Worm (Caenorhabditis elegans) whole organism, L3 larva: ENCODE data around the gene phdh-1.

ENCODE experiments used
- ZK546.5 ChIP-seq: sonication (generic microtip); optimal IDR thresholded peaks from 2 replicates; lab custom pipeline; 2017; ENCODE audit warnings: missing biosample characterization, missing genetic modification characterization
- aly-2 ChIP-seq: fragments of 150-350 bp; optimal IDR thresholded peaks from 2 replicates; lab custom pipeline; 2014; ENCODE audit warnings: missing biosample characterization, missing genetic modification characterization
- ama-1 ChIP-seq: fragments of 150-350 bp; optimal IDR thresholded peaks from 2 replicates; lab custom pipeline; 2018
- ceh-16 ChIP-seq: sonication (generic microtip); optimal IDR thresholded peaks from 2 replicates; lab custom pipeline; 2017; ENCODE audit warnings: missing biosample characterization, missing genetic modification characterization
- ceh-28 ChIP-seq: fragments of 150-350 bp; optimal IDR thresholded peaks from 2 replicates; lab custom pipeline; 2014; ENCODE audit warnings: missing biosample characterization, missing genetic modification reagents, missing genetic modification characterization
- ceh-82 ChIP-seq: fragments of 150-350 bp; optimal IDR thresholded peaks from 2 replicates; lab custom pipeline; 2014; ENCODE audit warnings: missing biosample characterization, missing genetic modification characterization
- ceh-9 ChIP-seq: sonication (generic microtip); optimal IDR thresholded peaks from 2 replicates; lab custom pipeline; 2018; ENCODE audit warnings: missing biosample characterization, missing genetic modification characterization
- egl-27 ChIP-seq: sonication (generic microtip); optimal IDR thresholded peaks from 4 replicates; lab custom pipeline; 2017; ENCODE audit warnings: missing biosample characterization, missing genetic modification reagents, missing genetic modification characterization
- egl-5 ChIP-seq: fragments of 150-350 bp; optimal IDR thresholded peaks from 2 replicates; lab custom pipeline; 2017; ENCODE audit warnings: missing biosample characterization, missing genetic modification reagents, missing genetic modification characterization, inconsistent platforms
- elt-1 ChIP-seq: fragments of 150-350 bp; optimal IDR thresholded peaks from 2 replicates; lab custom pipeline; 2014; ENCODE audit warnings: missing biosample characterization, missing genetic modification characterization
- elt-2 ChIP-seq: sonication (generic microtip); optimal IDR thresholded peaks from 2 replicates; lab custom pipeline; 2016; ENCODE audit warnings: missing genetic modification reagents, mild to moderate bottlenecking, missing genetic modification characterization, missing compliant biosample characterization
- elt-3 ChIP-seq, 3 experiments: fragments of 150-350 bp in 1 of 3; sonication (generic microtip) in 2 of 3; optimal IDR thresholded peaks; 2 replicates in 2 of 3; 4 replicates in 1 of 3; lab custom pipeline; 2014 to 2017; ENCODE audit warnings: missing biosample characterization in 3 of 3, missing genetic modification characterization in 3 of 3
- eor-1 ChIP-seq, 2 experiments: fragments of 150-350 bp; optimal IDR thresholded peaks; 2 replicates each; lab custom pipeline; 2014 to 2018; ENCODE audit warnings: missing biosample characterization in 2 of 2, missing genetic modification characterization in 2 of 2
- fkh-2 ChIP-seq: fragments of 150-350 bp; optimal IDR thresholded peaks from 2 replicates; lab custom pipeline; 2014; ENCODE audit warnings: missing biosample characterization, missing genetic modification reagents, missing genetic modification characterization
- fos-1 ChIP-seq: fragments of 150-350 bp; optimal IDR thresholded peaks from 2 replicates; lab custom pipeline; 2014; ENCODE audit warnings: missing biosample characterization, missing genetic modification characterization
- hmg-11 ChIP-seq: sonication (generic microtip); optimal IDR thresholded peaks from 2 replicates; lab custom pipeline; 2016; ENCODE audit warnings: missing genetic modification characterization, missing compliant biosample characterization
- jun-1 ChIP-seq: fragments of 150-350 bp; optimal IDR thresholded peaks from 2 replicates; lab custom pipeline; 2014; ENCODE audit warnings: missing biosample characterization, missing genetic modification reagents, missing genetic modification characterization
- lin-15B ChIP-seq: fragments of 150-350 bp; optimal IDR thresholded peaks from 2 replicates; lab custom pipeline; 2014; ENCODE audit warnings: missing biosample characterization, missing genetic modification characterization
- lin-39 ChIP-seq: fragments of 150-350 bp; optimal IDR thresholded peaks from 2 replicates; lab custom pipeline; 2018; ENCODE audit warnings: missing biosample characterization, missing genetic modification reagents, missing genetic modification characterization
- lsy-12 ChIP-seq: sonication (generic microtip); optimal IDR thresholded peaks from 2 replicates; lab custom pipeline; 2016; ENCODE audit warnings: mild to moderate bottlenecking, missing genetic modification characterization, missing compliant biosample characterization
- mdl-1 ChIP-seq: fragments of 150-350 bp; optimal IDR thresholded peaks from 2 replicates; lab custom pipeline; 2014; ENCODE audit warnings: missing biosample characterization, missing genetic modification characterization
- mml-1 ChIP-seq: fragments of 150-350 bp; sonication (generic microtip); optimal IDR thresholded peaks from 3 replicates; lab custom pipeline; 2014; ENCODE audit warnings: missing biosample characterization, missing genetic modification characterization
- nfya-1 ChIP-seq: sonication (generic microtip); optimal IDR thresholded peaks from 2 replicates; lab custom pipeline; 2017; ENCODE audit warnings: missing genetic modification characterization, mild to moderate bottlenecking, missing compliant biosample characterization, antibody characterized with exemption, moderate library complexity; ENCODE audit not compliant: insufficient read depth
- nhr-11 ChIP-seq: fragments of 150-350 bp; optimal IDR thresholded peaks from 2 replicates; lab custom pipeline; 2014; ENCODE audit warnings: missing biosample characterization, missing genetic modification characterization
- nhr-12 ChIP-seq: fragments of 150-350 bp; optimal IDR thresholded peaks from 2 replicates; lab custom pipeline; 2014; ENCODE audit warnings: missing biosample characterization, missing genetic modification characterization
- nhr-23 ChIP-seq: fragments of 150-350 bp; optimal IDR thresholded peaks from 2 replicates; lab custom pipeline; 2014; ENCODE audit warnings: missing biosample characterization, missing genetic modification reagents, missing genetic modification characterization
- nhr-237 ChIP-seq: fragments of 150-350 bp; optimal IDR thresholded peaks from 2 replicates; lab custom pipeline; 2014; ENCODE audit warnings: missing biosample characterization, missing genetic modification characterization
- nhr-25 ChIP-seq: sonication (generic microtip); optimal IDR thresholded peaks from 2 replicates; lab custom pipeline; 2017; ENCODE audit warnings: missing biosample characterization, missing genetic modification characterization
- nhr-28 ChIP-seq: fragments of 150-350 bp; optimal IDR thresholded peaks from 2 replicates; lab custom pipeline; 2014; ENCODE audit warnings: missing biosample characterization, missing genetic modification characterization
- nhr-43 ChIP-seq: sonication (generic microtip); optimal IDR thresholded peaks from 2 replicates; lab custom pipeline; 2016; ENCODE audit warnings: mild to moderate bottlenecking, missing genetic modification characterization, missing compliant biosample characterization; ENCODE audit not compliant: poor library complexity, severe bottlenecking
- nhr-76 ChIP-seq: fragments of 150-350 bp; sonication (generic microtip); optimal IDR thresholded peaks from 5 replicates; lab custom pipeline; 2014; ENCODE audit warnings: missing biosample characterization, missing genetic modification characterization
- nhr-77 ChIP-seq: fragments of 150-350 bp; optimal IDR thresholded peaks from 2 replicates; lab custom pipeline; 2014; ENCODE audit warnings: missing biosample characterization, missing genetic modification characterization
- pha-4 ChIP-seq: fragments of 150-350 bp; optimal IDR thresholded peaks from 2 replicates; lab custom pipeline; 2014; ENCODE audit warnings: missing biosample characterization, missing genetic modification reagents, missing genetic modification characterization
- pqm-1 ChIP-seq: fragments of 150-350 bp; optimal IDR thresholded peaks from 2 replicates; lab custom pipeline; 2017; ENCODE audit warnings: missing biosample characterization, missing genetic modification characterization, inconsistent platforms
- skn-1 ChIP-seq: fragments of 150-350 bp; optimal IDR thresholded peaks from 2 replicates; lab custom pipeline; 2014; ENCODE audit warnings: missing biosample characterization, missing genetic modification characterization
- snpc-4 ChIP-seq: fragments of 150-350 bp; optimal IDR thresholded peaks from 2 replicates; lab custom pipeline; 2014; ENCODE audit warnings: missing biosample characterization, missing genetic modification characterization
- unc-39 ChIP-seq: sonication (generic microtip); optimal IDR thresholded peaks from 4 replicates; lab custom pipeline; 2017; ENCODE audit warnings: missing biosample characterization, missing genetic modification characterization
- unc-62 ChIP-seq: fragments of 150-350 bp; sonication (generic microtip); optimal IDR thresholded peaks from 4 replicates; lab custom pipeline; 2014; ENCODE audit warnings: missing biosample characterization, missing genetic modification reagents, missing genetic modification characterization
- zag-1 ChIP-seq: fragments of 150-350 bp; optimal IDR thresholded peaks from 2 replicates; lab custom pipeline; 2014; ENCODE audit warnings: missing biosample characterization, missing genetic modification characterization
- ztf-11 ChIP-seq: fragments of 150-350 bp; optimal IDR thresholded peaks from 2 replicates; lab custom pipeline; 2014; ENCODE audit warnings: missing biosample characterization, missing genetic modification characterization
- ztf-4 ChIP-seq: fragments of 150-350 bp; optimal IDR thresholded peaks from 2 replicates; lab custom pipeline; 2014; ENCODE audit warnings: missing biosample characterization, missing genetic modification characterization

Gene phdh-1

DNA sequence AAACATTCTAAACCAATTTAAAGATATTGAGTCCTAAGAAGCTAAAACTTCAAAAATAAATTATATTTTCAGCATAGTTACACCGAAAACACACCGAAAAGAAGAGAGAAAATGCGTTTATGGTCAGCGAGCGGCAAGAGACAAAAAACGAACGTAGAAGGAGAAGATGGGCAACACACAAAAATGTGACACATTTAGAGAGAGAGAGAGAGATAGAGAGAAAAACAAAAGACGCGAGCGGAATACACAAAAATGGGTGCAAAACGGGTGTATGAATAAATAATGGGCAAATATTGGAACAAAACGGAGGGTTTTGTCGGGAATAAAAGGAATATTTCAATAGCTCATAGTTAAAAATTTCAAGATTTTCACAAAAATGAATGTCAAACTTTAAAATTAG lies 1.9 kb upstream of the phdh-1 start:
- TF ChIP-seq ceh-9 (tag; lab: Kevin White, UChicago) (no peak), elt-1 (tag; lab: Kevin White, UChicago) (no peak), aly-2 (tag; lab: Kevin White, UChicago) (no peak), nhr-77 (no peak), lsy-12 (tag; lab: Kevin White, UChicago) (no peak), nfya-1 (tag; lab: Kevin White, UChicago) (peak; percentile 52), nhr-237 (tag; lab: Kevin White, UChicago) (no peak), hmg-11 (tag; lab: Kevin White, UChicago) (peak; percentile 30), snpc-4 (tag; lab: Kevin White, UChicago) (no peak), lin-15B (tag; lab: Kevin White, UChicago) (no peak), unc-39 (tag; lab: Kevin White, UChicago) (no peak), nhr-76 (no peak), ceh-16 (tag; lab: Kevin White, UChicago) (no peak), elt-2 (tag; lab: Kevin White, UChicago) (peak; percentile 25), zag-1 (no peak), nhr-28 (tag; lab: Kevin White, UChicago) (no peak), fos-1 (tag; lab: Kevin White, UChicago) (no peak), egl-27 (no peak), nhr-23 (tag; lab: Kevin White, UChicago) (peak; percentile 17), pha-4 (peak; percentile 41), elt-3 (tag; optimal IDR thresholded peaks at IDR 0.05; lab: Kevin White, UChicago) (no peak), mdl-1 (tag; lab: Kevin White, UChicago) (no peak), pqm-1 (tag; lab: Kevin White, UChicago) (peak; percentile 1), fkh-2 (no peak), ceh-82 (tag; lab: Kevin White, UChicago) (no peak), nhr-12 (tag; lab: Kevin White, UChicago) (no peak), unc-62 (GFP tag; lab: Kevin White, UChicago) (no peak)

ce11 chrII:13638576-13638975 lies 296 bp upstream of the phdh-1 start:
- no peak for TF ChIP-seq ceh-9 (tag; lab: Kevin White, UChicago)
- TF ChIP-seq nhr-43 (tag; lab: Kevin White, UChicago), result peak; percentile 54
- peak; percentile 75 for TF ChIP-seq elt-2 (tag; lab: Kevin White, UChicago)
- TF ChIP-seq ZK546.5 (tag; lab: Kevin White, UChicago), result no peak
- TF ChIP-seq fkh-2, result no peak
- TF ChIP-seq nhr-11 (tag; lab: Kevin White, UChicago), result no peak
- no peak for TF ChIP-seq aly-2 (tag; lab: Kevin White, UChicago)
- TF ChIP-seq ama-1, result no peak
- TF ChIP-seq elt-1 (tag; lab: Kevin White, UChicago), result peak; percentile 97
- no peak for TF ChIP-seq egl-5 (tag; lab: Kevin White, UChicago)
- no peak for TF ChIP-seq ztf-4 (tag; lab: Kevin White, UChicago)
- no peak for TF ChIP-seq zag-1
- TF ChIP-seq nhr-77, result no peak
- TF ChIP-seq eor-1 (tag; optimal IDR thresholded peaks at IDR 0.05; lab: Kevin White, UChicago), result no peak
- no peak for TF ChIP-seq unc-62 (GFP tag; lab: Kevin White, UChicago)
- peak; percentile 79 for TF ChIP-seq ceh-28
- peak in 1 of 3 experiments; percentile 5 for TF ChIP-seq elt-3 (tag; optimal IDR thresholded peaks at IDR 0.05; lab: Kevin White, UChicago)
- TF ChIP-seq nfya-1 (tag; lab: Kevin White, UChicago), result peak; percentile 17
- no peak for TF ChIP-seq mml-1 (tag; lab: Kevin White, UChicago)
- TF ChIP-seq ceh-82 (tag; lab: Kevin White, UChicago), result no peak
- TF ChIP-seq nhr-28 (tag; lab: Kevin White, UChicago), result no peak
- no peak for TF ChIP-seq ztf-11 (tag; lab: Kevin White, UChicago)
- TF ChIP-seq nhr-25 (tag; lab: Kevin White, UChicago), result peak; percentile 87
- TF ChIP-seq lin-39, result no peak
- TF ChIP-seq fos-1 (tag; lab: Kevin White, UChicago), result no peak
- TF ChIP-seq lin-15B (tag; lab: Kevin White, UChicago), result no peak
- TF ChIP-seq nhr-23 (tag; lab: Kevin White, UChicago), result peak; percentile 89
- no peak for TF ChIP-seq jun-1
- peak; percentile 76 for TF ChIP-seq pqm-1 (tag; lab: Kevin White, UChicago)
- peak; percentile 17 for TF ChIP-seq skn-1 (tag; lab: Kevin White, UChicago)
